Worm (Caenorhabditis elegans): Measurements from ENCODE around the gene cdc-48.2.

cdc-48.2 gene

DNA sequence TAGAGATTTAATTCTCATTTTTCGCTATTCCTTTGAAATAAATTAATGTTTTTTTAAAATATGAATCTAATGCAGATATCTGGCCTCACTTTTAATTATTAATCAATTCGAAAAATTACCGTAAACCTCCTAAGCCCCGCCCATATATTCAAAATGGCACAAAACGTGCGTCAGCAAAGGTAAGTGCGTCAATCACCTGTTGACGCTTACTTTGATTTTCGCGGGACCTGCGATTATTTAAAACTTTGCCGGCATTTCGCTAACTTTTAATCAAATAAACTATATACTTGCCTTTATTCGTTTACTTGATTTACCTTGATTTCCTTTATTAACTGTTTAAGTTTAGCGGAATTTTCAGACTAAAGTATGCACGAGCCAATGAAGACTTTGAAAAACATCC is 19.7 kb downstream of the cdc-48.2 start, which contains the start of gene pch-2:
TSS of gene pch-2 (plus strand) at position 359 of the 400 bp plus-strand sequence.
- no peak for TF ChIP-seq nhr-11 (tag; optimal IDR thresholded peaks at IDR 0.05)
- no peak for TF ChIP-seq fkh-10 (GFP tag; optimal IDR thresholded peaks at IDR 0.05)
- peak; percentile 53 for TF ChIP-seq nhr-25 (tag; optimal IDR thresholded peaks at IDR 0.05)
- no peak for TF ChIP-seq egl-5 (tag; optimal IDR thresholded peaks at IDR 0.05)
- no peak for TF ChIP-seq lsy-12 (tag; optimal IDR thresholded peaks at IDR 0.05)
- peak; percentile 71 for TF ChIP-seq nfya-1 (tag; optimal IDR thresholded peaks at IDR 0.05; ENCODE audit: insufficient read depth)
- peak; percentile 33 for TF ChIP-seq nhr-43 (tag; optimal IDR thresholded peaks at IDR 0.05; ENCODE audit: poor library complexity, severe bottlenecking)
- TF ChIP-seq R02D3.7 (tag; optimal IDR thresholded peaks at IDR 0.05): no peak
- TF ChIP-seq daf-12 (tag; optimal IDR thresholded peaks at IDR 0.05): no peak
- no peak for TF ChIP-seq elt-3 (tag; optimal IDR thresholded peaks at IDR 0.05)
- no peak for TF ChIP-seq ceh-9 (tag; optimal IDR thresholded peaks at IDR 0.05)
- no peak for TF ChIP-seq ztf-4 (tag; optimal IDR thresholded peaks at IDR 0.05)
- no peak for TF ChIP-seq elt-1 (tag; optimal IDR thresholded peaks at IDR 0.05)
- no peak for TF ChIP-seq egl-27 (tag; optimal IDR thresholded peaks at IDR 0.05)
- no peak for TF ChIP-seq fos-1 (tag; optimal IDR thresholded peaks at IDR 0.05)
- TF ChIP-seq jun-1 (tag; optimal IDR thresholded peaks at IDR 0.05): no peak
- TF ChIP-seq elt-2 (tag; optimal IDR thresholded peaks at IDR 0.05): peak; percentile 11
- no peak for TF ChIP-seq aly-2 (tag; optimal IDR thresholded peaks at IDR 0.05)
- TF ChIP-seq sea-2 (GFP tag; optimal IDR thresholded peaks at IDR 0.05): no peak
- peak; percentile 53 for TF ChIP-seq snpc-4 (tag; optimal IDR thresholded peaks at IDR 0.05)
- TF ChIP-seq lin-15B (tag; optimal IDR thresholded peaks at IDR 0.05): peak; percentile 70
- peak; percentile 59 for TF ChIP-seq pha-4 (tag; optimal IDR thresholded peaks at IDR 0.05)
- TF ChIP-seq lin-39 (tag; optimal IDR thresholded peaks at IDR 0.05): peak; percentile 13
- TF ChIP-seq ama-1 (optimal IDR thresholded peaks at IDR 0.05): no peak

ce11 chrII:8160916-8161315 is 22.6 kb downstream of the cdc-48.2 start:
- TF ChIP-seq egl-5 (tag; optimal IDR thresholded peaks at IDR 0.05) (no peak), sea-2 (GFP tag; optimal IDR thresholded peaks at IDR 0.05) (no peak), fos-1 (tag; optimal IDR thresholded peaks at IDR 0.05) (no peak), fkh-10 (GFP tag; optimal IDR thresholded peaks at IDR 0.05) (no peak), egl-27 (tag; optimal IDR thresholded peaks at IDR 0.05) (no peak), nhr-12 (tag; optimal IDR thresholded peaks at IDR 0.05) (no peak), lsy-12 (tag; optimal IDR thresholded peaks at IDR 0.05) (no peak)

- TF ChIP-seq ceh-9 (tag; optimal IDR thresholded peaks at IDR 0.05) (no peak), nhr-23 (tag; optimal IDR thresholded peaks at IDR 0.05) (no peak), ama-1 (optimal IDR thresholded peaks at IDR 0.05) (no peak), nfya-1 (tag; optimal IDR thresholded peaks at IDR 0.05; ENCODE audit: insufficient read depth) (peak; percentile 61), skn-1 (tag; optimal IDR thresholded peaks at IDR 0.05) (peak; percentile 26), pha-4 (tag; optimal IDR thresholded peaks at IDR 0.05) (peak; percentile 82), daf-12 (tag; optimal IDR thresholded peaks at IDR 0.05) (no peak), nhr-25 (tag; optimal IDR thresholded peaks at IDR 0.05) (peak; percentile 50), lin-15B (tag; optimal IDR thresholded peaks at IDR 0.05) (peak; percentile 85), egl-5 (tag; optimal IDR thresholded peaks at IDR 0.05) (peak; percentile 31), tbx-2 (tag; optimal IDR thresholded peaks at IDR 0.05) (no peak), eor-1 (tag; optimal IDR thresholded peaks at IDR 0.05) (no peak), zag-1 (tag; optimal IDR thresholded peaks at IDR 0.05) (no peak), egl-27 (tag; optimal IDR thresholded peaks at IDR 0.05) (no peak), R02D3.7 (tag; optimal IDR thresholded peaks at IDR 0.05) (no peak)
Measured at ce11 chrII:8162120-8162648, 23.9 kb downstream of the cdc-48.2 start, which contains the start of the genes emb-27 and rrf-3. Gene emb-27, minus strand, starts transcription at chrII:8162170. Gene rrf-3, plus strand, starts transcription at chrII:8162465.

- TF ChIP-seq mml-1 (tag; optimal IDR thresholded peaks at IDR 0.05) (no peak), elt-2 (tag; optimal IDR thresholded peaks at IDR 0.05) (no peak), unc-62 (GFP tag; optimal IDR thresholded peaks at IDR 0.05) (no peak), nhr-43 (tag; optimal IDR thresholded peaks at IDR 0.05; ENCODE audit: poor library complexity, severe bottlenecking) (no peak), ceh-28 (tag; optimal IDR thresholded peaks at IDR 0.05) (no peak), lsy-12 (tag; optimal IDR thresholded peaks at IDR 0.05) (no peak), skn-1 (tag; optimal IDR thresholded peaks at IDR 0.05) (no peak), nhr-77 (tag; optimal IDR thresholded peaks at IDR 0.05) (no peak), fos-1 (tag; optimal IDR thresholded peaks at IDR 0.05) (no peak), jun-1 (tag; optimal IDR thresholded peaks at IDR 0.05) (no peak), nfya-1 (tag; optimal IDR thresholded peaks at IDR 0.05; ENCODE audit: insufficient read depth) (no peak), nhr-11 (tag; optimal IDR thresholded peaks at IDR 0.05) (no peak), ztf-11 (tag; optimal IDR thresholded peaks at IDR 0.05) (no peak), R02D3.7 (tag; optimal IDR thresholded peaks at IDR 0.05) (no peak), nhr-12 (tag; optimal IDR thresholded peaks at IDR 0.05) (no peak), ZK546.5 (tag; optimal IDR thresholded peaks at IDR 0.05) (no peak), nhr-28 (tag; optimal IDR thresholded peaks at IDR 0.05) (no peak)
Measured at ce11 chrII:8169283-8169682, 31.0 kb downstream of the cdc-48.2 start, which contains the start of gene T05C12.15. Gene T05C12.15, plus strand, starts transcription at chrII:8169583.
